Fruit fly (Drosophila melanogaster) whole organism, embryonic: ENCODE measurements around the gene smash.

Source experiments
- Atf-2 ChIP-seq: fragments of 200-800 bp; sonication (Bioruptor generic); optimal IDR thresholded peaks from 2 replicates; lab custom pipeline; 2016; ENCODE audit warnings: missing biosample characterization, missing genetic modification characterization
- C15 ChIP-seq: fragments of 200-800 bp; sonication (Bioruptor generic); IDR thresholded peaks from 3 replicates; pipeline ENCODE4 v1.3.6; 2022; ENCODE audit warnings: missing biosample characterization, missing genetic modification characterization
- CG10147 ChIP-seq: fragments of 200-800 bp; sonication (Bioruptor generic); optimal IDR thresholded peaks from 2 replicates; lab custom pipeline; 2019; ENCODE audit warnings: missing biosample characterization, mild to moderate bottlenecking, missing genetic modification characterization, moderate library complexity
- CG1024 ChIP-seq: fragments of 200-800 bp; sonication (Bioruptor generic); IDR thresholded peaks from 2 replicates; pipeline ENCODE4 v1.3.6; 2022; ENCODE audit warnings: missing biosample characterization, missing genetic modification characterization
- CG10431 ChIP-seq: fragments of 200-800 bp; sonication (Bioruptor generic); optimal IDR thresholded peaks from 3 replicates; lab custom pipeline; 2018; ENCODE audit warnings: missing biosample characterization, mild to moderate bottlenecking, missing genetic modification characterization
- CG10959 ChIP-seq: fragments of 200-800 bp; sonication (Bioruptor generic); IDR thresholded peaks from 2 replicates; pipeline ENCODE4 v1.3.6; 2022; ENCODE audit warnings: missing biosample characterization, missing genetic modification characterization
- CG11247 ChIP-seq: fragments of 200-800 bp; sonication (Bioruptor generic); IDR thresholded peaks from 2 replicates; pipeline ENCODE4 v1.3.6; 2022; ENCODE audit warnings: missing biosample characterization, missing genetic modification characterization
- CG12236 ChIP-seq: fragments of 200-800 bp; sonication (Bioruptor generic); optimal IDR thresholded peaks from 2 replicates; lab custom pipeline; 2016; ENCODE audit warnings: missing biosample characterization, missing genetic modification characterization
- CG13424 ChIP-seq: fragments of 200-800 bp; sonication (Bioruptor generic); optimal IDR thresholded peaks from 2 replicates; lab custom pipeline; 2019; ENCODE audit warnings: missing biosample characterization, mild to moderate bottlenecking, missing genetic modification characterization, moderate library complexity
- CG15514 ChIP-seq: fragments of 200-800 bp; sonication (Bioruptor generic); optimal IDR thresholded peaks from 3 replicates; lab custom pipeline; 2017; ENCODE audit warnings: missing biosample characterization, missing genetic modification characterization, mild to moderate bottlenecking, moderate library complexity, missing genetic modification reagents
- CG2120 ChIP-seq: fragments of 200-800 bp; sonication (Bioruptor generic); optimal IDR thresholded peaks from 3 replicates; lab custom pipeline; 2016; ENCODE audit warnings: missing biosample characterization, missing genetic modification characterization
- CG2199 ChIP-seq: fragments of 200-800 bp; sonication (Bioruptor generic); IDR thresholded peaks from 3 replicates; pipeline ENCODE4 v1.3.6; 2022; ENCODE audit warnings: missing biosample characterization, missing genetic modification characterization
- CG2712 ChIP-seq: fragments of 200-800 bp; optimal IDR thresholded peaks from 3 replicates; lab custom pipeline; 2019; ENCODE audit warnings: missing biosample characterization, mild to moderate bottlenecking, missing genetic modification characterization, moderate library complexity
- CG30020 ChIP-seq: fragments of 200-800 bp; optimal IDR thresholded peaks from 2 replicates; lab custom pipeline; 2019; ENCODE audit warnings: missing biosample characterization, mild to moderate bottlenecking, missing genetic modification characterization, moderate library complexity
- CG30403 ChIP-seq: fragments of 200-800 bp; sonication (Bioruptor generic); optimal IDR thresholded peaks from 3 replicates; lab custom pipeline; 2016; ENCODE audit warnings: missing biosample characterization, missing genetic modification characterization
- CG33213 ChIP-seq: fragments of 200-800 bp; sonication (Bioruptor generic); optimal IDR thresholded peaks from 3 replicates; lab custom pipeline; 2016; ENCODE audit warnings: missing biosample characterization, missing genetic modification characterization
- CG3726 ChIP-seq: fragments of 200-800 bp; sonication (Bioruptor generic); IDR thresholded peaks from 3 replicates; pipeline ENCODE4, ENCODE4 v1.3.6; 2022; ENCODE audit warnings: missing biosample characterization, missing genetic modification characterization
- CG3838 ChIP-seq: fragments of 200-800 bp; sonication (Bioruptor generic); optimal IDR thresholded peaks from 3 replicates; lab custom pipeline; 2016; ENCODE audit warnings: missing biosample characterization, missing genetic modification characterization
- CG4820 ChIP-seq: fragments of 200-800 bp; sonication (Bioruptor generic); optimal IDR thresholded peaks from 3 replicates; lab custom pipeline; 2016; ENCODE audit warnings: missing biosample characterization, missing genetic modification characterization
- CG4854 ChIP-seq: fragments of 200-800 bp; sonication (Bioruptor generic); optimal IDR thresholded peaks from 2 replicates; lab custom pipeline; 2016; ENCODE audit warnings: missing biosample characterization, missing genetic modification characterization, inconsistent platforms
- CG5953 ChIP-seq: fragments of 200-800 bp; sonication (Bioruptor generic); IDR thresholded peaks from 2 replicates; pipeline ENCODE4 v1.3.6; 2022; ENCODE audit warnings: missing biosample characterization, missing genetic modification characterization
- CG6791 ChIP-seq: fragments of 200-800 bp; sonication (Bioruptor generic); IDR thresholded peaks from 3 replicates; pipeline ENCODE4 v1.3.6; 2022; ENCODE audit warnings: missing biosample characterization, missing genetic modification characterization; ENCODE audit not compliant: partially characterized antibody
- CG7745 ChIP-seq: fragments of 200-800 bp; sonication (Bioruptor generic); optimal IDR thresholded peaks from 2 replicates; lab custom pipeline; 2018; ENCODE audit warnings: missing biosample characterization, mild to moderate bottlenecking, missing genetic modification characterization, moderate library complexity
- CG8290 ChIP-seq, 3 experiments: fragments of 200-800 bp; sonication (Bioruptor generic); optimal IDR thresholded peaks; 2 replicates each; lab custom pipeline; 2016 to 2019; ENCODE audit warnings: missing biosample characterization in 3 of 3, missing genetic modification characterization in 3 of 3, mild to moderate bottlenecking in 2 of 3, moderate library complexity in 1 of 3
- Camta ChIP-seq: fragments of 200-800 bp; sonication (Bioruptor generic); optimal IDR thresholded peaks from 2 replicates; lab custom pipeline; 2016; ENCODE audit warnings: missing biosample characterization, missing genetic modification characterization
- Doc2 ChIP-seq: fragments of 200-800 bp; sonication (Bioruptor generic); IDR thresholded peaks from 2 replicates; pipeline ENCODE4 v1.3.6; 2022; ENCODE audit warnings: missing biosample characterization, missing genetic modification characterization
- Hr3 ChIP-seq: fragments of 200-800 bp; sonication (Bioruptor generic); optimal IDR thresholded peaks from 3 replicates; lab custom pipeline; 2016; ENCODE audit warnings: missing biosample characterization, missing genetic modification characterization
- Lpt ChIP-seq: fragments of >200 bp; optimal IDR thresholded peaks from 2 replicates; lab custom pipeline; 2018; ENCODE audit warnings: missing biosample characterization, missing genetic modification characterization
- Med ChIP-seq: fragments of 200-800 bp; sonication (Bioruptor generic); peaks from one replicate; lab custom pipeline; 2016; ENCODE audit warnings: missing biosample characterization, missing genetic modification characterization, mild to moderate bottlenecking, inconsistent platforms, moderate library complexity
- NK7.1 ChIP-seq: fragments of 200-800 bp; sonication (Bioruptor generic); optimal IDR thresholded peaks from 3 replicates; lab custom pipeline; 2016; ENCODE audit warnings: missing biosample characterization, missing genetic modification characterization
- Scr ChIP-seq: fragments of 200-800 bp; sonication (Bioruptor generic); IDR thresholded peaks from 2 replicates; pipeline ENCODE4 v1.3.6; 2022; ENCODE audit warnings: missing biosample characterization, missing genetic modification characterization; ENCODE audit not compliant: partially characterized antibody
- Stat92E ChIP-seq, 3 experiments: fragments of >200 bp in 2 of 3; fragments of 200-800 bp in 1 of 3; sonication (Bioruptor generic) in 1 of 3; optimal IDR thresholded peaks; 2 replicates each; lab custom pipeline; 2017 to 2019; ENCODE audit warnings: missing biosample characterization in 3 of 3, missing genetic modification characterization in 3 of 3, mild to moderate bottlenecking in 1 of 3, moderate library complexity in 1 of 3
- Xbp1 ChIP-seq: fragments of 200-800 bp; sonication (Bioruptor generic); optimal IDR thresholded peaks from 3 replicates; lab custom pipeline; 2016; ENCODE audit warnings: missing biosample characterization, mild to moderate bottlenecking, missing genetic modification characterization
- Xrp1 ChIP-seq: fragments of 200-800 bp; sonication (Bioruptor generic); IDR thresholded peaks from 2 replicates; pipeline ENCODE4 v1.3.6; 2022; ENCODE audit warnings: missing biosample characterization, missing genetic modification characterization
- YL-1 ChIP-seq: fragments of 200-800 bp; sonication (Bioruptor generic); optimal IDR thresholded peaks from 3 replicates; lab custom pipeline; 2017; ENCODE audit warnings: missing biosample characterization, mild to moderate bottlenecking, missing genetic modification characterization
- croc ChIP-seq: fragments of 200-800 bp; sonication (Bioruptor generic); conservative IDR thresholded peaks from 3 replicates; pipeline ENCODE4 v1.3.6; 2022; ENCODE audit warnings: missing biosample characterization, missing genetic modification characterization
- crp ChIP-seq, 2 experiments: fragments of 200-800 bp; sonication (Bioruptor generic); optimal IDR thresholded peaks; 2 replicates in 1 of 2; 3 replicates in 1 of 2; lab custom pipeline; 2017; ENCODE audit warnings: missing biosample characterization in 2 of 2, missing genetic modification characterization in 2 of 2, mild to moderate bottlenecking in 1 of 2, moderate library complexity in 1 of 2
- cwo ChIP-seq: fragments of 200-800 bp; sonication (Bioruptor generic); optimal IDR thresholded peaks from 3 replicates; lab custom pipeline; 2017; ENCODE audit warnings: missing biosample characterization, missing genetic modification characterization, mild to moderate bottlenecking, moderate library complexity, missing genetic modification reagents
- dmrt99B ChIP-seq: fragments of 200-800 bp; sonication (Bioruptor generic); optimal IDR thresholded peaks from 2 replicates; lab custom pipeline; 2018; ENCODE audit warnings: missing biosample characterization, mild to moderate bottlenecking, missing genetic modification characterization, moderate library complexity
- dpn ChIP-seq, 2 experiments: fragments of 200-800 bp; sonication (Bioruptor generic); optimal IDR thresholded peaks; 3 replicates each; lab custom pipeline; 2016; ENCODE audit warnings: missing biosample characterization in 2 of 2, missing genetic modification characterization in 2 of 2
- ftz-f1 ChIP-seq: fragments of 200-800 bp; sonication (Bioruptor generic); optimal IDR thresholded peaks from 2 replicates; lab custom pipeline; 2016; ENCODE audit warnings: missing biosample characterization, missing genetic modification characterization
- ind ChIP-seq: fragments of 200-800 bp; sonication (Bioruptor generic); optimal IDR thresholded peaks from 3 replicates; lab custom pipeline; 2016; ENCODE audit warnings: missing biosample characterization, missing genetic modification characterization
- p53 ChIP-seq: fragments of 200-800 bp; sonication (Bioruptor generic); optimal IDR thresholded peaks from 2 replicates; lab custom pipeline; 2016; ENCODE audit warnings: missing biosample characterization, missing genetic modification characterization
- sna ChIP-seq: fragments of 200-800 bp; sonication (Bioruptor generic); IDR thresholded peaks from 2 replicates; pipeline ENCODE4 v1.3.6; 2022; ENCODE audit warnings: missing biosample characterization, missing genetic modification characterization; ENCODE audit not compliant: partially characterized antibody
- stwl ChIP-seq: fragments of 200-800 bp; sonication (Bioruptor generic); optimal IDR thresholded peaks from 3 replicates; lab custom pipeline; 2018; ENCODE audit warnings: missing biosample characterization, mild to moderate bottlenecking, missing genetic modification characterization, moderate library complexity
- sug ChIP-seq: fragments of 200-800 bp; optimal IDR thresholded peaks from 2 replicates; lab custom pipeline; 2019; ENCODE audit warnings: missing biosample characterization, mild to moderate bottlenecking, missing genetic modification characterization, moderate library complexity
- unc-4 ChIP-seq: fragments of 200-800 bp; sonication (Bioruptor generic); IDR thresholded peaks from 2 replicates; pipeline ENCODE4 v1.3.6; 2022; ENCODE audit warnings: missing biosample characterization, missing genetic modification characterization; ENCODE audit not compliant: partially characterized antibody
- z ChIP-seq: fragments of 200-800 bp; sonication (Bioruptor generic); IDR thresholded peaks from 3 replicates; pipeline ENCODE4 v1.3.6; 2022; ENCODE audit warnings: missing biosample characterization, missing genetic modification characterization

Gene smash

dm6 chr3R:4654557-4655273 lies 4.7 kb upstream of the smash start, which contains the start of gene spartin (continued):
- TF ChIP-seq Xrp1 (GFP tag; lab: Robert Waterston, UW) = peak; percentile 24; the same call in 1 of the 2 replicates
- TF ChIP-seq CG12236 = no peak
- TF ChIP-seq Atf-2 (GFP tag; lab: Kevin White, UChicago) = no peak
- 0 out of 3 replicates have a peak, but pooled peaks have one; percentile 27 for TF ChIP-seq CG6791 (GFP tag; lab: Robert Waterston, UW)
- TF ChIP-seq NK7.1 (GFP tag; lab: Kevin White, UChicago) = no peak
- TF ChIP-seq CG30403 (GFP tag; lab: Kevin White, UChicago) = peak; percentile 40
- peak; percentile 44 for TF ChIP-seq Scr (GFP tag; lab: Robert Waterston, UW)
- TF ChIP-seq CG15514 (GFP tag; lab: Kevin White, UChicago) = peak; percentile 68
- no peak for TF ChIP-seq Lpt
- no peak for TF ChIP-seq CG11247 (GFP tag; lab: Robert Waterston, UW)
- TF ChIP-seq unc-4 (GFP tag; lab: Robert Waterston, UW) = peak; percentile 35; the same call in 1 of the 2 replicates
- TF ChIP-seq CG33213 (GFP tag; lab: Kevin White, UChicago) = peak; percentile 23
- TF ChIP-seq CG3838 = no peak
- TF ChIP-seq CG10147 (GFP tag; lab: Kevin White, UChicago) = no peak
- TF ChIP-seq CG7745 (tag; lab: Kevin White, UChicago) = no peak
- no peak for TF ChIP-seq CG10959 (GFP tag; lab: Robert Waterston, UW)
- TF ChIP-seq dpn (GFP tag; optimal IDR thresholded peaks at IDR 0.05; lab: Kevin White, UChicago) = peak in 1 of 2 experiments; percentile 19
- TF ChIP-seq sna (GFP tag; lab: Robert Waterston, UW) = peak; percentile 50; the same call in 1 of the 2 replicates
- no peak for TF ChIP-seq cwo (GFP tag; lab: Kevin White, UChicago)
- TF ChIP-seq CG2199 (GFP tag; lab: Robert Waterston, UW) = peak; percentile 15; the same call in 1 of the 3 replicates
- TF ChIP-seq CG13424 (tag; lab: Kevin White, UChicago) = peak; percentile 37
- no peak for TF ChIP-seq croc (GFP tag; lab: Robert Waterston, UW)
- peak; percentile 28 for TF ChIP-seq CG2712
- TF ChIP-seq stwl (tag; lab: Kevin White, UChicago) = peak; percentile 98
- TF ChIP-seq CG3726 (GFP tag; lab: Robert Waterston, UW) = no peak
- TF ChIP-seq Stat92E (GFP tag; optimal IDR thresholded peaks at IDR 0.05; lab: Kevin White, UChicago) = no peak
- no peak for TF ChIP-seq CG1024 (GFP tag; lab: Robert Waterston, UW)
- peak; percentile 58 for TF ChIP-seq CG2120
- 0 out of 2 replicates have a peak, but pooled peaks have one; percentile 14 for TF ChIP-seq CG5953 (GFP tag; lab: Robert Waterston, UW)
- peak; percentile 45 for TF ChIP-seq Xbp1 (GFP tag; lab: Kevin White, UChicago)
- TF ChIP-seq ftz-f1 (GFP tag; lab: Kevin White, UChicago) = no peak
- TF ChIP-seq Doc2 = no peak
- TF ChIP-seq Camta (GFP tag; lab: Kevin White, UChicago) = no peak
- peak; percentile 4 for TF ChIP-seq Hr3 (GFP tag; lab: Kevin White, UChicago)
- TF ChIP-seq dmrt99B (tag; lab: Kevin White, UChicago) = no peak
- no peak for TF ChIP-seq CG4820 (GFP tag; lab: Kevin White, UChicago)
- TF ChIP-seq CG30020 = peak; percentile 12
- TF ChIP-seq CG4854 (GFP tag; lab: Kevin White, UChicago) = no peak
- TF ChIP-seq z = no peak
- TF ChIP-seq YL-1 (GFP tag; lab: Kevin White, UChicago) = peak; percentile 54
- no peak for TF ChIP-seq p53 (GFP tag; lab: Kevin White, UChicago)
- peak; percentile 17 for TF ChIP-seq sug (tag; lab: Kevin White, UChicago)
- peak; percentile 19 for TF ChIP-seq ind (GFP tag; lab: Kevin White, UChicago)
- TF ChIP-seq crp (GFP tag; optimal IDR thresholded peaks at IDR 0.05; lab: Kevin White, UChicago) = peak; percentile 51 to 92
- TF ChIP-seq C15 (GFP tag; lab: Robert Waterston, UW) = no peak
- peak; percentile 85 for TF ChIP-seq Med (GFP tag; lab: Kevin White, UChicago)
- TF ChIP-seq CG10431 (GFP tag; lab: Kevin White, UChicago) = no peak
- no peak for TF ChIP-seq CG8290 (GFP tag; optimal IDR thresholded peaks at IDR 0.05; lab: Kevin White, UChicago)
- TF ChIP-seq CG8290 (tag; optimal IDR thresholded peaks at IDR 0.05; lab: Kevin White, UChicago) = peak in 1 of 2 experiments; percentile 60
